Fruit fly (Drosophila melanogaster) whole organism, pupa: Measurements from ENCODE around the gene CG5541.

Source experiments
- CG10348 ChIP-seq: fragments of 200-800 bp; sonication (Bioruptor generic); IDR thresholded peaks from 2 replicates; pipeline ENCODE4 v1.3.6; 2022; ENCODE audit warnings: missing biosample characterization, missing genetic modification characterization
- CG12605 ChIP-seq: fragments of 200-800 bp; sonication (Bioruptor generic); IDR thresholded peaks from 2 replicates; pipeline ENCODE4 v1.3.6; 2022; ENCODE audit warnings: missing biosample characterization, missing genetic modification characterization
- CG13204 ChIP-seq: fragments of 200-800 bp; sonication (Bioruptor generic); optimal IDR thresholded peaks from 2 replicates; lab custom pipeline; 2018; ENCODE audit warnings: missing biosample characterization, mild to moderate bottlenecking, missing genetic modification characterization, moderate library complexity
- CG14655 ChIP-seq: fragments of 200-800 bp; sonication (Bioruptor generic); optimal IDR thresholded peaks from 3 replicates; lab custom pipeline; 2017; ENCODE audit warnings: mild to moderate bottlenecking, missing biosample characterization, missing genetic modification reagents, missing genetic modification characterization
- CG15710 ChIP-seq: fragments of 200-800 bp; sonication (Bioruptor generic); optimal IDR thresholded peaks from 2 replicates; lab custom pipeline; 2018; ENCODE audit warnings: missing biosample characterization, mild to moderate bottlenecking, missing genetic modification characterization, moderate library complexity
- CG17806 ChIP-seq: fragments of 200-800 bp; sonication (Bioruptor generic); optimal IDR thresholded peaks from 2 replicates; lab custom pipeline; 2018; ENCODE audit warnings: missing biosample characterization, mild to moderate bottlenecking, missing genetic modification characterization, moderate library complexity
- CG32121 ChIP-seq: fragments of 200-800 bp; sonication (Bioruptor generic); IDR thresholded peaks from 2 replicates; pipeline ENCODE4 v1.3.6; 2022; ENCODE audit warnings: missing biosample characterization, missing genetic modification characterization
- CG34367 ChIP-seq: fragments of 200-800 bp; sonication (Bioruptor generic); optimal IDR thresholded peaks from 2 replicates; lab custom pipeline; 2018; ENCODE audit warnings: missing biosample characterization, mild to moderate bottlenecking, missing genetic modification characterization
- CG4496 ChIP-seq: fragments of 200-800 bp; sonication (Bioruptor generic); IDR thresholded peaks from 3 replicates; pipeline ENCODE4 v1.3.6; 2022; ENCODE audit warnings: missing biosample characterization, missing genetic modification characterization
- CG8159 ChIP-seq: fragments of 200-800 bp; sonication (Bioruptor generic); optimal IDR thresholded peaks from 3 replicates; lab custom pipeline; 2018; ENCODE audit warnings: missing biosample characterization, mild to moderate bottlenecking, missing genetic modification characterization, moderate library complexity
- CG8301 ChIP-seq: fragments of 200-800 bp; sonication (Bioruptor generic); optimal IDR thresholded peaks from 2 replicates; lab custom pipeline; 2018; ENCODE audit warnings: missing biosample characterization, mild to moderate bottlenecking, missing genetic modification characterization
- CG9948 ChIP-seq: fragments of 200-800 bp; sonication (Bioruptor generic); optimal IDR thresholded peaks from 2 replicates; lab custom pipeline; 2018; ENCODE audit warnings: missing biosample characterization, mild to moderate bottlenecking, missing genetic modification characterization, moderate library complexity
- D1 ChIP-seq: fragments of 200-800 bp; sonication (Bioruptor generic); optimal IDR thresholded peaks from 2 replicates; lab custom pipeline; 2018; ENCODE audit warnings: missing biosample characterization, mild to moderate bottlenecking, missing genetic modification characterization, moderate library complexity
- EcR ChIP-seq: fragments of 200-800 bp; sonication (Bioruptor generic); optimal IDR thresholded peaks from 3 replicates; lab custom pipeline; 2019; ENCODE audit warnings: missing biosample characterization, missing genetic modification characterization, mild to moderate bottlenecking, moderate library complexity, missing genetic modification reagents
- Ets98B ChIP-seq: fragments of 200-800 bp; sonication (Bioruptor generic); IDR thresholded peaks from 2 replicates; pipeline ENCODE4 v1.3.6; 2022; ENCODE audit warnings: missing biosample characterization, missing genetic modification characterization
- Pif1A ChIP-seq: fragments of 200-800 bp; sonication (Bioruptor generic); optimal IDR thresholded peaks from 3 replicates; lab custom pipeline; 2016; ENCODE audit warnings: missing biosample characterization, missing genetic modification characterization
- Pif1B ChIP-seq: fragments of 200-800 bp; sonication (Bioruptor generic); optimal IDR thresholded peaks from 3 replicates; lab custom pipeline; 2016; ENCODE audit warnings: missing biosample characterization, missing genetic modification characterization
- Snoo ChIP-seq: fragments of 200-800 bp; sonication (Bioruptor generic); optimal IDR thresholded peaks from 3 replicates; lab custom pipeline; 2017; ENCODE audit warnings: missing biosample characterization, mild to moderate bottlenecking, missing genetic modification characterization, inconsistent platforms
- fd96Ca ChIP-seq: fragments of 200-800 bp; sonication (Bioruptor generic); IDR thresholded peaks from 3 replicates; pipeline ENCODE4 v1.3.6; 2022; ENCODE audit warnings: missing biosample characterization, missing genetic modification characterization
- gl ChIP-seq: fragments of 200-800 bp; sonication (Bioruptor generic); optimal IDR thresholded peaks from 2 replicates; lab custom pipeline; 2018; ENCODE audit warnings: missing biosample characterization, mild to moderate bottlenecking, missing genetic modification characterization
- rn ChIP-seq: fragments of 200-800 bp; sonication (Bioruptor generic); IDR thresholded peaks from 2 replicates; pipeline ENCODE4 v1.3.6; 2022; ENCODE audit warnings: missing biosample characterization, missing genetic modification characterization

CG5541 gene

DNA sequence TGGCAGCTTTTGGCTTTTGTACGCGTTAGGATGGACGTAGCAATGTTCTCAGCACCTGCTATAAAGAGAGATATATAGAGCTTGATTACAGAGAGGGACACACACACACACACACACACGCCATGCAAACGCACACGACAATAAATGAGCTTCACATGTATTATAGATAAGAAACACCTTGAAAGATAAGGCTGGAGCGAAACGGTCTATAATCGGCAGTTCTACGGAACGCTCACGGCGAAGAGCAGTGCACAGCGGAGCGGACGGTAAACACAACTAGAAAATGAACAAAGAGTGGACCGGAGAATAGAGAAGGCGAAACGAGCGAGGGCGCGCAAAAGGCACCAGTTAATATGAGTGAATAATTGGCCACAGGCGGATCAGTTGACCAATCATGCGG lies 4.8 kb downstream of the CG5541 start:
- peak; percentile 4 for TF ChIP-seq EcR (GFP tag; lab: Kevin White, UChicago)
- TF ChIP-seq CG8301 (tag; lab: Kevin White, UChicago), result no peak

DNA sequence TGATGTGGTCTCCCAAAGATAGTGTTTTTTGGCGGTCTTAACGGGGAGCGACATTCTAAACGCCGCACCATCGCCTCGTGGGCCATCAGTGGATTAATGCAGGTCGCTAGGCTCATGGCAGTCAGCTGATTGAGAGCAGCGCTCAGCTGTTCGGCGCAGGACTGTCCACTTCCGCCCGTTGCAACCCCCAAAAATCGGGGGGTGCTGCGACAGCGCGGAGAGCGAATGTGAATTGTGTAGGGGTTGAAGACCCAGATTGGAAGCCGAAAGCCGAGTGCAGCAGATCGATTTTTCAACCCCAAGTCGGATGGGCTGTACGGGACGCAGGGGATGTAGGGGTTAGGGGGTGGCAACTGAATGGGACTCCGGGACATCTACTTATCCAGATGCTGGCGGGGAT lies 18.7 kb downstream of the CG5541 start:
- TF ChIP-seq Pif1B (GFP tag; lab: Kevin White, UChicago) (no peak), Ets98B (no peak), Snoo (tag; lab: Kevin White, UChicago) (no peak), Pif1A (GFP tag; lab: Kevin White, UChicago) (no peak), CG4496 (GFP tag; lab: Robert Waterston, UW) (no peak), CG8159 (tag; lab: Kevin White, UChicago) (no peak), CG14655 (GFP tag; lab: Kevin White, UChicago) (no peak), D1 (tag; lab: Kevin White, UChicago) (no peak), gl (tag; lab: Kevin White, UChicago) (no peak), CG15710 (tag; lab: Kevin White, UChicago) (no peak), CG17806 (tag; lab: Kevin White, UChicago) (no peak), CG12605 (GFP tag; lab: Robert Waterston, UW) (no peak), CG13204 (GFP tag; lab: Kevin White, UChicago) (no peak), EcR (GFP tag; lab: Kevin White, UChicago) (no peak)

DNA sequence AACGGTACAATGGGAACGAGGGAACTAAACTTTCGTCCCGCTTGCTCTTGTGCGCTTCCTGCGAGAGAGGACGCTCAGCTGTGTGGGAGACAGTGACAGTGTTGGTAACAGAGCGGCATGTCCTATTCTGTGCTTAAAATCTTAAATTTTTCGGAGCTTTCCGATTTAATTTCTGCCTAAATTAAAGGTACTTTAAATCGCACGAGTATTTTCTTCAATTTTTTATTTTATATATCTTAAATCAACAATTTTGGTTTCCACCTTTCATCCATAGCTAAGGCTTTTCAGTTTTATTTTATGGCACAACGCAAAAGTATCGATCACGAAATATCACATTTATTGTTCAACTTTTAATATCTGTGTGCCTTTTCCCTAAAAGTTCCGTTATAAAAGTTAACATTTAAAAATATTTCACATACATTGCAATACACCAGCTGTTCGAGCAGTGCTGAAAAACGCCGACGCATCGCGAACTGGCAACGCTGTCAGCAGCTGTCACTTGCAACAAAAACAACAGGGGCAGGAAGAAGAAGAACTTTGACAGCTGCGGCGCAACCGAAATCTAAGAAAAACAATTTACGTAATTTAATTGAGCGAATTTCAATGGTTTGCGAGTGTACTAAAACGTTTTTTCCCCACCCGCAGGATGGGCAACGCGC lies 19.6 kb downstream of the CG5541 start, which contains the start of the genes hiw and ND-B18:
hiw (minus strand) TSS at position 26 of the 659 bp plus-strand sequence.
ND-B18 (plus strand) TSS at position 330 of the 659 bp plus-strand sequence.
- TF ChIP-seq Pif1B (GFP tag; lab: Kevin White, UChicago) (no peak), CG4496 (GFP tag; lab: Robert Waterston, UW) (peak; percentile 49)

DNA sequence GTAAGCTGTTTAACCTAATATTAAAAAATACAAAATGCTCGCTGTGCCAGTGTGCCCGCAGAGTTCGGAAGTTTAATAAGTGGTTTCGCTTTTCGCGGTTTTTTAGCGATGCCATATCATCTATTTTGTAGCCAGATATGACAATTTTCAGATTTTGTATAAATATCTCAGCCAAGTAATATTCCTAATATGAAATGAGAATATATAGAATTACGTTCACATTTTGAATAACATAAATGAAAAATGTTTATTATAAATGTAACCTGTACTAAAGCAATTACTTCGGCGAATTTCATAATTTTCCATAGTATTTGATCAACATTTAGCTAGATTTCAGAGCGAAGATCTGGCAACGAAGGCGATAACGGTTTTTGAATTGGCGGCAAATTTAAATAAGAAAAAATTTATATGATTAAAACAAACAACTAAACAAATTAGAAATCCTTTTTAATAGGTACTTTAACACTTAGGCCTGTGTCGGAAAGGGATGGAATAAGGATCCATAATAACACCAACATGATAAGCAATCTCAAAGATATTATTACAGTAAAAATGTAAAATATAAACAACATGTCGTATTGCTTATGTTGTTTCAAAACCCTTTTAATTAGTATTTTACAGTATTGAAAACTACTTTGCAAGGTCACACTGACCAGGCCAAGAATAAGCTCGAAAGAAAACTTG lies 22.6 kb downstream of the CG5541 start, which contains the start of the genes opm and dob:
opm (minus strand) TSS at position 59 of the 684 bp plus-strand sequence.
dob (plus strand) TSS at position 634 of the 684 bp plus-strand sequence.
- no peak for TF ChIP-seq Pif1A (GFP tag; lab: Kevin White, UChicago)
- peak; percentile 13 for TF ChIP-seq CG8159 (tag; lab: Kevin White, UChicago)
- TF ChIP-seq CG9948 (tag; lab: Kevin White, UChicago), result peak; percentile 20

DNA sequence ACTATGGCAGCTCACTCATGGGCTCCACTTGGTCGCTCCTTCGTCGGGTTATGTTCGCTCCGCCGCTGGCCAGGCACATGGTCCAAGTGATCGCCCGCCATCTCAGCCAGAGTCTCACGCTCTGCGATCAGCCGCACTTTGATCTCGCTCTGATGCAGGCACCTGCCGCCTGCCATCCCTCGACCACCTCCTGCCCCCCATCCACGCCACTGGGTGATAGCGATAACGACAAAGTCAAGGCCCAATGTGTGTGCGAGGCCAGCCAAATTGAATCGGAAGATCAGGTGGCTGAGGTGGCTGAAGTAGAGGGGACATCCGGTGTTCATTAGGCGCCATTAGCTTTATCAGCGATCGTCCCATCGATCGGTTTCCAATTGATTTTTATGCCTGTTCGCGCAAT lies 24.6 kb downstream of the CG5541 start:
- no peak for TF ChIP-seq rn (GFP tag; lab: Robert Waterston, UW)
- no peak for TF ChIP-seq CG17806 (tag; lab: Kevin White, UChicago)
- TF ChIP-seq fd96Ca (GFP tag; lab: Robert Waterston, UW), result no peak
- no peak for TF ChIP-seq EcR (GFP tag; lab: Kevin White, UChicago)
- no peak for TF ChIP-seq Pif1B (GFP tag; lab: Kevin White, UChicago)
- TF ChIP-seq gl (tag; lab: Kevin White, UChicago), result peak; percentile 21
- TF ChIP-seq Ets98B, result no peak
- TF ChIP-seq CG13204 (GFP tag; lab: Kevin White, UChicago), result peak; percentile 44
- TF ChIP-seq CG4496 (GFP tag; lab: Robert Waterston, UW), result no peak
- TF ChIP-seq CG14655 (GFP tag; lab: Kevin White, UChicago), result no peak
- TF ChIP-seq, all 21 proteins: peak for 2

DNA sequence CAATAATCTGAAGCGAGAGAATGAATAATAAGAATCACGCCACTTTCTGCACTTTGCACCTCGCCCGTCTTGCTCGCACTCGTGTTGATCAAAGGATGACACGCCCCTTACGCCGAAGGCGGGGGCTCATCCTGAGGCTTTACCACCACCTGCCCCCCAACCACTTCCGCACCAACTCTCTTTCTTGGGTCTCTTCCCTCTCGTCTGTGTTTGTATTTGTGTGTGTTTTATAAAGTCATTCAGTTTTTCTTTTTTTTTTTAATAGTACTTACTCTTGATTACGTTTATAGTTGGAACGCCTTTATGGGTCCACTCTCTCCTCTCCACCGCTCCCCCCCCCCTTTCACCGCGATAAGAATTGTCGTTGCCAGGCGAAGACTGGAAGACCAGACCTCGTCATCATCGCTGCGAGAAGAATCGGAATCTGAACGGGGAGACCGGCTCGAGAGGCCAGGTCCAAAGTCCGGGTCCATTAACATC lies 25.5 kb downstream of the CG5541 start:
- TF ChIP-seq Pif1B (GFP tag; lab: Kevin White, UChicago) (peak; percentile 90), Snoo (tag; lab: Kevin White, UChicago) (peak; percentile 59), CG32121 (peak; percentile 83), CG13204 (GFP tag; lab: Kevin White, UChicago) (peak; percentile 100), rn (GFP tag; lab: Robert Waterston, UW) (peak; percentile 64; the same call in 1 of the 2 replicates), fd96Ca (GFP tag; lab: Robert Waterston, UW) (peak; percentile 90), Ets98B (peak; percentile 90), CG15710 (tag; lab: Kevin White, UChicago) (peak; percentile 96), CG34367 (peak; percentile 98), CG14655 (GFP tag; lab: Kevin White, UChicago) (peak; percentile 96), Pif1A (GFP tag; lab: Kevin White, UChicago) (peak; percentile 85), CG8301 (tag; lab: Kevin White, UChicago) (peak; percentile 89), CG10348 (GFP tag; lab: Robert Waterston, UW) (no peak), CG4496 (GFP tag; lab: Robert Waterston, UW) (peak; percentile 95), CG8159 (tag; lab: Kevin White, UChicago) (peak; percentile 93), gl (tag; lab: Kevin White, UChicago) (peak; percentile 100), CG17806 (tag; lab: Kevin White, UChicago) (peak; percentile 93), CG12605 (GFP tag; lab: Robert Waterston, UW) (peak; percentile 94), D1 (tag; lab: Kevin White, UChicago) (peak; percentile 44), CG9948 (tag; lab: Kevin White, UChicago) (peak; percentile 88), EcR (GFP tag; lab: Kevin White, UChicago) (peak; percentile 77)
